Worm (Caenorhabditis elegans) whole organism, young adult: ENCODE measurements around the gene R06F6.14.

ENCODE experiments used
- B0261.1 ChIP-seq: sonication (generic microtip); optimal IDR thresholded peaks from 2 replicates; lab custom pipeline; 2016; ENCODE audit warnings: mild to moderate bottlenecking, missing genetic modification characterization, moderate library complexity, missing compliant biosample characterization
- C06A6.2 ChIP-seq: fragments of 200-800 bp; sonication (Bioruptor generic); conservative IDR thresholded peaks from 2 replicates; pipeline ENCODE4 v1.3.6; 2022; ENCODE audit warnings: missing genetic modification characterization, missing compliant biosample characterization
- F10E7.11 ChIP-seq: sonication (generic microtip); optimal IDR thresholded peaks from 2 replicates; lab custom pipeline; 2017; ENCODE audit warnings: mild to moderate bottlenecking, missing genetic modification characterization, moderate library complexity, missing compliant biosample characterization
- F52B5.7 ChIP-seq: sonication (generic microtip); optimal IDR thresholded peaks from 2 replicates; lab custom pipeline; 2016; ENCODE audit warnings: mild to moderate bottlenecking, missing genetic modification characterization, missing compliant biosample characterization
- F55B11.4 ChIP-seq: sonication (generic microtip); optimal IDR thresholded peaks from 2 replicates; lab custom pipeline; 2016; ENCODE audit warnings: missing compliant biosample characterization, missing genetic modification characterization, borderline replicate concordance; ENCODE audit not compliant: insufficient read depth
- F57C9.4 ChIP-seq: sonication (generic microtip); optimal IDR thresholded peaks from 2 replicates; lab custom pipeline; 2017; ENCODE audit warnings: mild to moderate bottlenecking, missing genetic modification characterization, missing compliant biosample characterization
- K11D2.4 ChIP-seq: fragments of 200-800 bp; sonication (Bioruptor generic); IDR thresholded peaks from 2 replicates; pipeline ENCODE4 v1.3.6; 2022; ENCODE audit warnings: missing genetic modification reagents, missing genetic modification characterization, missing compliant biosample characterization
- T07F8.4 ChIP-seq: sonication (generic microtip); optimal IDR thresholded peaks from 2 replicates; lab custom pipeline; 2016; ENCODE audit warnings: mild to moderate bottlenecking, missing genetic modification characterization, moderate library complexity, missing compliant biosample characterization
- T26A5.8 ChIP-seq: sonication (generic microtip); optimal IDR thresholded peaks from 2 replicates; lab custom pipeline; 2016; ENCODE audit warnings: missing genetic modification characterization, missing compliant biosample characterization
- Y53F4B.3 ChIP-seq: fragments of 200-800 bp; sonication (Bioruptor generic); IDR thresholded peaks from 2 replicates; pipeline ENCODE4 v1.3.6; 2022; ENCODE audit warnings: missing genetic modification reagents, missing genetic modification characterization, missing compliant biosample characterization
- Y53G8AR.9 ChIP-seq: fragments of 200-800 bp; sonication (Bioruptor generic); conservative IDR thresholded peaks from 2 replicates; pipeline ENCODE4 v1.3.6; 2022; ENCODE audit warnings: missing genetic modification reagents, missing genetic modification characterization, missing compliant biosample characterization
- Y56A3A.18 ChIP-seq: fragments of 200-800 bp; sonication (Bioruptor generic); IDR thresholded peaks from 2 replicates; pipeline ENCODE4 v1.3.6; 2022; ENCODE audit warnings: missing genetic modification reagents, missing genetic modification characterization, missing compliant biosample characterization
- Y67H2A.10 ChIP-seq: fragments of 200-800 bp; sonication (Bioruptor generic); conservative IDR thresholded peaks from 2 replicates; pipeline ENCODE4 v1.3.6; 2022; ENCODE audit warnings: missing genetic modification reagents, missing genetic modification characterization, missing compliant biosample characterization
- Y79H2A.3 ChIP-seq: fragments of 200-800 bp; sonication (Bioruptor generic); conservative IDR thresholded peaks from 2 replicates; pipeline ENCODE4 v1.3.6; 2022; ENCODE audit warnings: missing genetic modification reagents, missing genetic modification characterization, missing compliant biosample characterization
- Y95B8A.8 ChIP-seq: fragments of 200-800 bp; sonication (Bioruptor generic); IDR thresholded peaks from 2 replicates; pipeline ENCODE4 v1.3.6; 2022; ENCODE audit warnings: missing genetic modification reagents, missing genetic modification characterization, missing compliant biosample characterization
- ama-1 ChIP-seq, 3 experiments: fragments of 150-350 bp in 1 of 3; sonication (generic microtip) in 2 of 3; optimal IDR thresholded peaks; 2 replicates each; lab custom pipeline; 2014 to 2018; ENCODE audit warnings: missing biosample characterization in 2 of 3, missing genetic modification characterization in 2 of 3, missing genetic modification reagents in 2 of 3
- aptf-2 ChIP-seq: fragments of 200-800 bp; sonication (Bioruptor generic); conservative IDR thresholded peaks from 2 replicates; pipeline ENCODE4 v1.3.6; 2022; ENCODE audit warnings: missing genetic modification reagents, missing genetic modification characterization, missing compliant biosample characterization
- bed-1 ChIP-seq: fragments of 200-800 bp; sonication (Bioruptor generic); IDR thresholded peaks from 2 replicates; pipeline ENCODE4 v1.3.6; 2022; ENCODE audit warnings: missing genetic modification reagents, missing genetic modification characterization, missing compliant biosample characterization
- ceh-58 ChIP-seq: fragments of 200-800 bp; sonication (Bioruptor generic); IDR thresholded peaks from 2 replicates; pipeline ENCODE4 v1.3.6; 2022; ENCODE audit warnings: missing genetic modification characterization, missing compliant biosample characterization
- ceh-91 ChIP-seq: fragments of 200-800 bp; sonication (Bioruptor generic); IDR thresholded peaks from 2 replicates; pipeline ENCODE4 v1.3.6; 2022; ENCODE audit warnings: missing genetic modification reagents, missing genetic modification characterization, missing compliant biosample characterization
- dpff-1 ChIP-seq: sonication (generic microtip); optimal IDR thresholded peaks from 2 replicates; lab custom pipeline; 2017; ENCODE audit warnings: mild to moderate bottlenecking, missing genetic modification characterization, missing compliant biosample characterization
- dpl-1 ChIP-seq: fragments of 150-350 bp; optimal IDR thresholded peaks from 2 replicates; lab custom pipeline; 2014; ENCODE audit warnings: missing biosample characterization, missing genetic modification reagents, missing genetic modification characterization
- egl-18 ChIP-seq: fragments of 200-800 bp; sonication (Bioruptor generic); IDR thresholded peaks from 2 replicates; pipeline ENCODE4 v1.3.6; 2022; ENCODE audit warnings: missing genetic modification reagents, missing genetic modification characterization, missing compliant biosample characterization
- egl-44 ChIP-seq: fragments of 200-800 bp; sonication (Bioruptor generic); IDR thresholded peaks from 2 replicates; pipeline ENCODE4 v1.3.6; 2022; ENCODE audit warnings: missing genetic modification reagents, missing genetic modification characterization, missing compliant biosample characterization
- egrh-3 ChIP-seq: fragments of 200-800 bp; sonication (Bioruptor generic); IDR thresholded peaks from 2 replicates; pipeline ENCODE4 v1.3.6; 2022; ENCODE audit warnings: missing genetic modification reagents, missing genetic modification characterization, missing compliant biosample characterization
- ets-4 ChIP-seq: fragments of 200-800 bp; sonication (Bioruptor generic); optimal IDR thresholded peaks from 2 replicates; lab custom pipeline; 2018; ENCODE audit warnings: mild to moderate bottlenecking, missing genetic modification characterization, missing compliant biosample characterization
- him-1 ChIP-seq: sonication (generic microtip); optimal IDR thresholded peaks from 2 replicates; lab custom pipeline; 2016; ENCODE audit warnings: missing genotype, missing genetic modification reagents, missing genetic modification characterization, missing compliant biosample characterization
- hmg-1.2 ChIP-seq: fragments of 200-800 bp; sonication (Bioruptor generic); IDR thresholded peaks from 2 replicates; pipeline ENCODE4 v1.3.6; 2022; ENCODE audit warnings: missing genetic modification reagents, missing genetic modification characterization, missing compliant biosample characterization
- hmg-20 ChIP-seq: fragments of 200-800 bp; sonication (Bioruptor generic); IDR thresholded peaks from 2 replicates; pipeline ENCODE4 v1.3.6; 2022; ENCODE audit warnings: missing genetic modification reagents, missing genetic modification characterization, missing compliant biosample characterization
- hrde-1 ChIP-seq: sonication (generic microtip); optimal IDR thresholded peaks from 2 replicates; lab custom pipeline; 2016; ENCODE audit warnings: missing genetic modification characterization, mild to moderate bottlenecking, missing compliant biosample characterization, moderate library complexity, missing genotype, missing genetic modification reagents, borderline replicate concordance
- hsf-1 ChIP-seq: fragments of 200-800 bp; sonication (Bioruptor generic); IDR thresholded peaks from 2 replicates; pipeline ENCODE4 v1.3.6; 2022; ENCODE audit warnings: missing genetic modification reagents, missing genetic modification characterization, missing compliant biosample characterization
- let-526 ChIP-seq: fragments of 200-800 bp; sonication (Bioruptor generic); IDR thresholded peaks from 2 replicates; pipeline ENCODE4 v1.3.6; 2022; ENCODE audit warnings: missing genetic modification reagents, missing genetic modification characterization, missing compliant biosample characterization
- lin-40 ChIP-seq: sonication (generic microtip); optimal IDR thresholded peaks from 2 replicates; lab custom pipeline; 2016; ENCODE audit warnings: missing genetic modification characterization, mild to moderate bottlenecking, missing compliant biosample characterization, missing genotype, missing genetic modification reagents
- lin-54 ChIP-seq: fragments of 200-800 bp; sonication (Bioruptor generic); optimal IDR thresholded peaks from 2 replicates; lab custom pipeline; 2018; ENCODE audit warnings: mild to moderate bottlenecking, missing genetic modification characterization, missing compliant biosample characterization
- lsl-1 ChIP-seq: fragments of 200-800 bp; sonication (Bioruptor generic); optimal IDR thresholded peaks from 2 replicates; lab custom pipeline; 2018; ENCODE audit warnings: mild to moderate bottlenecking, missing genetic modification characterization, moderate library complexity, missing compliant biosample characterization
- madf-10 ChIP-seq: sonication (generic microtip); optimal IDR thresholded peaks from 2 replicates; lab custom pipeline; 2016; ENCODE audit warnings: mild to moderate bottlenecking, missing genetic modification characterization, missing compliant biosample characterization
- mcd-1 ChIP-seq: fragments of 200-800 bp; sonication (Bioruptor generic); IDR thresholded peaks from 2 replicates; pipeline ENCODE4 v1.3.6; 2022; ENCODE audit warnings: missing genetic modification reagents, missing genetic modification characterization, missing compliant biosample characterization
- mes-4 ChIP-seq: sonication (generic microtip); optimal IDR thresholded peaks from 2 replicates; lab custom pipeline; 2016; ENCODE audit warnings: missing genotype, missing genetic modification characterization, missing compliant biosample characterization
- mxl-1 ChIP-seq: sonication (generic microtip); optimal IDR thresholded peaks from 2 replicates; lab custom pipeline; 2016; ENCODE audit warnings: missing genetic modification characterization, missing compliant biosample characterization
- nfya-1 ChIP-seq: sonication (generic microtip); optimal IDR thresholded peaks from 2 replicates; lab custom pipeline; 2017; ENCODE audit warnings: antibody characterized with exemption, missing compliant biosample characterization, missing genetic modification characterization, borderline replicate concordance; ENCODE audit not compliant: insufficient read depth
- nfya-2 ChIP-seq: fragments of 200-800 bp; sonication (Bioruptor generic); IDR thresholded peaks from 2 replicates; pipeline ENCODE4 v1.3.6; 2022; ENCODE audit warnings: missing genetic modification reagents, missing genetic modification characterization, missing compliant biosample characterization
- nhr-27 ChIP-seq: fragments of 200-800 bp; sonication (Bioruptor generic); optimal IDR thresholded peaks from 2 replicates; lab custom pipeline; 2018; ENCODE audit warnings: mild to moderate bottlenecking, missing genetic modification characterization, moderate library complexity, missing compliant biosample characterization
- pha-4 ChIP-seq: fragments of 150-350 bp; sonication (generic microtip); optimal IDR thresholded peaks from 2 replicates; lab custom pipeline; 2014; ENCODE audit warnings: missing biosample characterization, missing genetic modification reagents, missing genetic modification characterization
- sea-2 ChIP-seq: fragments of 200-800 bp; sonication (Bioruptor generic); IDR thresholded peaks from 2 replicates; pipeline ENCODE4 v1.3.6; 2022; ENCODE audit warnings: missing genetic modification characterization, missing compliant biosample characterization
- snpc-1.1 ChIP-seq: sonication (generic microtip); optimal IDR thresholded peaks from 2 replicates; lab custom pipeline; 2017; ENCODE audit warnings: missing genetic modification characterization, mild to moderate bottlenecking, missing compliant biosample characterization, antibody characterized with exemption, moderate library complexity, missing genotype, missing genetic modification reagents; ENCODE audit not compliant: insufficient read depth
- somi-1 ChIP-seq: fragments of 200-800 bp; sonication (Bioruptor generic); optimal IDR thresholded peaks from 2 replicates; lab custom pipeline; 2018; ENCODE audit warnings: mild to moderate bottlenecking, missing genetic modification characterization, missing compliant biosample characterization
- ztf-26 ChIP-seq: sonication (generic microtip); optimal IDR thresholded peaks from 2 replicates; lab custom pipeline; 2017; ENCODE audit warnings: missing genetic modification characterization, missing compliant biosample characterization
- ztf-28 ChIP-seq: fragments of 200-800 bp; sonication (Bioruptor generic); IDR thresholded peaks from 2 replicates; pipeline ENCODE4 v1.3.6; 2022; ENCODE audit warnings: missing genetic modification reagents, missing genetic modification characterization, missing compliant biosample characterization
- ztf-3 ChIP-seq: fragments of 200-800 bp; sonication (Bioruptor generic); optimal IDR thresholded peaks from 2 replicates; lab custom pipeline; 2018; ENCODE audit warnings: mild to moderate bottlenecking, missing genetic modification characterization, missing compliant biosample characterization
- ztf-6 ChIP-seq: fragments of 200-800 bp; sonication (Bioruptor generic); IDR thresholded peaks from 2 replicates; pipeline ENCODE4 v1.3.6; 2022; ENCODE audit warnings: missing genetic modification reagents, missing genetic modification characterization, missing compliant biosample characterization

The R06F6.14 gene

ce11 chrII:10824046-10824445 is 15.0 kb downstream of the R06F6.14 start, which contains the start of the genes R06F6.12 and mix-1 (continued):
- no peak for TF ChIP-seq nhr-27 (tag; lab: Kevin White, UChicago)
- TF ChIP-seq lin-54 (GFP tag; lab: Kevin White, UChicago) = peak; percentile 66
- TF ChIP-seq F55B11.4 (tag; lab: Kevin White, UChicago) = no peak
- no peak for TF ChIP-seq Y67H2A.10
- no peak for TF ChIP-seq pha-4
- TF ChIP-seq ztf-28 (GFP tag; lab: Robert Waterston, UW) = no peak
- TF ChIP-seq ceh-91 (GFP tag; lab: Robert Waterston, UW) = 0 out of 2 replicates have a peak, but pooled peaks have one; percentile 9
- TF ChIP-seq dpff-1 (tag; lab: Kevin White, UChicago) = no peak
- TF ChIP-seq ceh-58 (GFP tag; lab: Robert Waterston, UW) = no peak
- TF ChIP-seq T07F8.4 (tag; lab: Kevin White, UChicago) = no peak
- no peak for TF ChIP-seq ztf-26 (tag; lab: Kevin White, UChicago)
- no peak for TF ChIP-seq B0261.1 (tag; lab: Kevin White, UChicago)
- TF ChIP-seq Y56A3A.18 (GFP tag; lab: Robert Waterston, UW) = no peak
- no peak for TF ChIP-seq hsf-1 (GFP tag; lab: Robert Waterston, UW)
- TF ChIP-seq Y53F4B.3 (GFP tag; lab: Robert Waterston, UW) = no peak
- no peak for TF ChIP-seq ama-1 (optimal IDR thresholded peaks at IDR 0.05; lab: Kevin White, UChicago)
- no peak for TF ChIP-seq ama-1 (GFP tag; optimal IDR thresholded peaks at IDR 0.05; lab: Kevin White, UChicago)
- TF ChIP-seq egl-18 = no peak
- TF ChIP-seq hrde-1 (tag; lab: Kevin White, UChicago) = no peak
- peak; percentile 81 for TF ChIP-seq dpl-1 (GFP tag; lab: Kevin White, UChicago)
- no peak for TF ChIP-seq aptf-2 (GFP tag; lab: Robert Waterston, UW)
- no peak for TF ChIP-seq F10E7.11 (tag; lab: Kevin White, UChicago)
- TF ChIP-seq Y79H2A.3 (GFP tag; lab: Robert Waterston, UW) = no peak
- no peak for TF ChIP-seq ztf-3
- no peak for TF ChIP-seq hmg-20
- no peak for TF ChIP-seq K11D2.4 (GFP tag; lab: Robert Waterston, UW)
- TF ChIP-seq F57C9.4 (tag; lab: Kevin White, UChicago) = no peak
- no peak for TF ChIP-seq egrh-3 (GFP tag; lab: Robert Waterston, UW)
- no peak for TF ChIP-seq C06A6.2 (GFP tag; lab: Robert Waterston, UW)
- no peak for TF ChIP-seq Y95B8A.8 (GFP tag; lab: Robert Waterston, UW)
- no peak for TF ChIP-seq mes-4
- TF ChIP-seq T26A5.8 (tag; lab: Kevin White, UChicago) = no peak
- TF ChIP-seq ets-4 (GFP tag; lab: Kevin White, UChicago) = no peak
- TF ChIP-seq somi-1 = no peak
- TF ChIP-seq Y53G8AR.9 (GFP tag; lab: Robert Waterston, UW) = no peak
- no peak for TF ChIP-seq F52B5.7
- TF ChIP-seq ztf-6 = no peak
- peak; percentile 62 for TF ChIP-seq lsl-1 (GFP tag; lab: Kevin White, UChicago)
- no peak for TF ChIP-seq egl-44
- no peak for TF ChIP-seq nfya-1 (tag; lab: Kevin White, UChicago)
- TF ChIP-seq sea-2 = no peak
- TF ChIP-seq, all 124 proteins: peak for 21

DNA sequence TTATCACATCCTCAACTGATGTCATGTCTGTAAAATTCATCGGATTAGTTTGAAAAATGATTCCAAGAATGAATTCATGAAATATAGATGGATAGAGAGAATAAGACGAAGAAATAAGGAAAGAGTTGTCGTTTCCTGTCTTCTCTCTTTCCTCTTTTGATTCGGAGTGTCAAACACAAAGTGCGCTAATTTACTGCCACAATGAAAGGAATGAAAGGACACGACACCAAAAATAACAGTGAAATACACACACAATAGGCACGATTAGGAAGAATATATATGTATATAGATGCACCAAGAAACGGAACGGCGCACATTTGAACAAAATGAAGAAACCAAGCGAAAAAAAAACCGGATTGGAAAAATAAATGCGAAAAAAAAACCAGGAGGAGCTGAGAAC is 20.0 kb downstream of the R06F6.14 start, which contains the start of gene VM106R.1:
Gene VM106R.1, minus strand, starts transcription at position 101 of the 400 bp plus-strand sequence.
- TF ChIP-seq nfya-2 (GFP tag; lab: Robert Waterston, UW) (no peak), let-526 (GFP tag; lab: Robert Waterston, UW) (no peak), him-1 (no peak), mxl-1 (tag; lab: Kevin White, UChicago) (no peak), snpc-1.1 (tag; lab: Kevin White, UChicago) (no peak), lin-40 (tag; lab: Kevin White, UChicago) (no peak), mcd-1 (GFP tag; lab: Robert Waterston, UW) (no peak), bed-1 (no peak), F52B5.7 (no peak), hmg-1.2 (no peak), madf-10 (tag; lab: Kevin White, UChicago) (no peak), K11D2.4 (GFP tag; lab: Robert Waterston, UW) (no peak), Y67H2A.10 (no peak)
